Worm (Caenorhabditis elegans): ENCODE results near the gene rpb-6.

The rpb-6 gene

ce11 chrII:10570302-10570701 lies 8.9 kb upstream of the rpb-6 start, which contains the start of gene txt-13:
txt-13 (plus strand) TSS chrII:10570602.
- TF ChIP-seq madf-2 (tag; optimal IDR thresholded peaks at IDR 0.05), result no peak
- TF ChIP-seq Y22D7AL.16 (tag; optimal IDR thresholded peaks at IDR 0.05), result no peak
- TF ChIP-seq sox-4 (tag; optimal IDR thresholded peaks at IDR 0.05), result no peak
- no peak for TF ChIP-seq ets-4 (tag; optimal IDR thresholded peaks at IDR 0.05)
- no peak for TF ChIP-seq pha-2 (tag; optimal IDR thresholded peaks at IDR 0.05)

DNA sequence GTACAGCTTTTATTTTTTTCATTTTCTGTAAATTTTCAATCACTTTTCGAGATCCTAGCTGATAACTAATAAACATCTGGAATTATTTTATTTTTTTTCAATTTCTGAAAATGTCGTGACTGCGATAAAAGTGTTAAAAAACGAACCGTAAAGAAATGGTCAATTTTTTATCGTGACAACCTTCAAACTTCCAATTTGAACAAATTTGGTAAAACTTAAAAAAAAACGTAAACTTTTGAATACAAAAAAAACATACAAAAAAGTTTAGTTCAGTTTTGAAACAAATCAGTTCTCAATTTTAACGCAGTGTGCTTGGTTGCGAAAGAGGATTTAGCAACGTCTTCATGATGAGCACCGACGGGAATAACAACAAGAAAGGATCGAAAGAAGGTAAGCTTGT lies 7.2 kb upstream of the rpb-6 start, which contains the start of gene C06A1.3:
Gene C06A1.3 (plus strand): TSS at position 301 of the 400 bp plus-strand sequence.
- no peak for TF ChIP-seq tbx-7 (tag; optimal IDR thresholded peaks at IDR 0.05)
- no peak for TF ChIP-seq dmd-4 (tag; optimal IDR thresholded peaks at IDR 0.05; ENCODE audit: borderline replicate concordance)
- TF ChIP-seq ceh-45 (GFP tag; IDR thresholded peaks at IDR 0.05), result no peak
- TF ChIP-seq madf-2 (tag; optimal IDR thresholded peaks at IDR 0.05), result no peak
- no peak for TF ChIP-seq fkh-10 (GFP tag; optimal IDR thresholded peaks at IDR 0.05)
- no peak for TF ChIP-seq ceh-30 (tag; optimal IDR thresholded peaks at IDR 0.05)
- no peak for TF ChIP-seq che-1 (tag; optimal IDR thresholded peaks at IDR 0.05)
- no peak for TF ChIP-seq rnt-1 (tag; optimal IDR thresholded peaks at IDR 0.05)
- TF ChIP-seq ahr-1 (tag; optimal IDR thresholded peaks at IDR 0.05), result no peak
- TF ChIP-seq odd-2 (tag; optimal IDR thresholded peaks at IDR 0.05), result no peak
- TF ChIP-seq fax-1 (tag; optimal IDR thresholded peaks at IDR 0.05), result no peak

ce11 chrII:10574177-10574576 lies 5.0 kb upstream of the rpb-6 start:
- TF ChIP-seq npax-4 (tag; optimal IDR thresholded peaks at IDR 0.05), result no peak
- TF ChIP-seq C08G9.2 (tag; optimal IDR thresholded peaks at IDR 0.05), result no peak
- TF ChIP-seq nhr-11 (tag; optimal IDR thresholded peaks at IDR 0.05), result no peak

DNA sequence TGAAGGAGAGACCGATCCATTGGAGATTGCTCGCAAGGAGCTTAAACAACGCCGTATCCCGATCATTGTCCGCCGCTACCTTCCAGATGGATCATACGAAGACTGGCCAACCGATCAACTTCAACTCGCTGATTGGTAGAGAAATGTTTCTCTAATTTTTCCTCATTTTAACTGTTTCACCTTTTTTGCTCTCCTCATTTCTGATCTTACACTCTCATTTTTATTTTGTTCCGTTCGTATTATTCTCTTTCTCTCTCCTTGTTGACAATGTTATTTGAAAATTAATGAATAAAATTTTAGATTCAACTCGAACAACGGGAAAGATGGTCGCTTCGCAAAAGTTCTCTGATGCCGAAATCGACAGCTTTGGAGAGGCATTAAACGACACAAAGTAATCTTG lies 475 bp downstream of the rpb-6 start, which contains the start of gene dohh-1:
Gene dohh-1 (plus strand): TSS at position 301 of the 400 bp plus-strand sequence.
- TF ChIP-seq ttx-3 (tag; optimal IDR thresholded peaks at IDR 0.05) (no peak), odd-2 (tag; optimal IDR thresholded peaks at IDR 0.05) (no peak), unc-86 (tag; optimal IDR thresholded peaks at IDR 0.05) (no peak), hlh-13 (GFP tag; optimal IDR thresholded peaks at IDR 0.05) (no peak), pag-3 (tag; optimal IDR thresholded peaks at IDR 0.05; ENCODE audit: borderline replicate concordance) (no peak)

DNA sequence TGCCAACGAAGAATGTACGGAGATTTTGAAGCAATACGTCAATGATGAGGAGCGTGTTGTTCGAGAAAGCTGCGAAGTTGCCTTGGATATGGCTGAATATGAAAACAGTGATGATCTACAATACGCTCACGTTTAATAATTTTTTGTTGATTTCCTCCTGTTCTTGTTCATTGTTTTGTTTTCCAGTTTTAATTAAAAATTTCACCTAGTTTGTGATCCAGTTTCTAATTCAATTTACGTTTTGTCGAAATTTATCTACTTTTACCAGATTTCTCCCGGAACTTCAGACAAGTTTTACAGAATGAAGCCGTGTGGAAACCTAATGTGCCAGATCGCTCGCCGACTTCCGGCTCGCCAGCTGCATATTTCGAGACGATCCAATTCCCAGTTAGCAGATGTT lies 1.7 kb downstream of the rpb-6 start, which contains the start of gene dap-3:
Gene dap-3 (plus strand): TSS at position 301 of the 400 bp plus-strand sequence.
- TF ChIP-seq ceh-14 (tag; optimal IDR thresholded peaks at IDR 0.05) (no peak), hlh-30 (tag; optimal IDR thresholded peaks at IDR 0.05; ENCODE audit: insufficient read depth) (no peak), hlh-15 (tag; optimal IDR thresholded peaks at IDR 0.05) (no peak), unc-86 (tag; optimal IDR thresholded peaks at IDR 0.05) (no peak), npax-4 (tag; optimal IDR thresholded peaks at IDR 0.05) (no peak), syd-9 (tag; optimal IDR thresholded peaks at IDR 0.05) (no peak), pha-4 (tag; optimal IDR thresholded peaks at IDR 0.05) (no peak), madf-2 (tag; optimal IDR thresholded peaks at IDR 0.05) (no peak), K02D7.2 (tag; optimal IDR thresholded peaks at IDR 0.05) (no peak), elt-2 (tag; optimal IDR thresholded peaks at IDR 0.05) (no peak), ets-4 (tag; optimal IDR thresholded peaks at IDR 0.05) (no peak), ceh-24 (tag; optimal IDR thresholded peaks at IDR 0.05) (no peak), unc-42 (tag; optimal IDR thresholded peaks at IDR 0.05) (no peak), pag-3 (tag; optimal IDR thresholded peaks at IDR 0.05; ENCODE audit: borderline replicate concordance) (no peak), nhr-232 (tag; optimal IDR thresholded peaks at IDR 0.05) (no peak), gmeb-2 (tag; optimal IDR thresholded peaks at IDR 0.05) (no peak), unc-3 (GFP tag; conservative IDR thresholded peaks at IDR 0.05) (no peak), unc-3 (tag; optimal IDR thresholded peaks at IDR 0.05) (no peak)
